Fruit fly (Drosophila melanogaster) whole organism, prepupa: ENCODE data around the gene wb.

Experiments
- CG6792 ChIP-seq: fragments of 200-800 bp; sonication (Bioruptor generic); optimal IDR thresholded peaks from 3 replicates; lab custom pipeline; 2016; ENCODE audit warnings: missing biosample characterization, missing genetic modification characterization
- CG6808 ChIP-seq: fragments of 200-800 bp; sonication (Bioruptor generic); optimal IDR thresholded peaks from 3 replicates; lab custom pipeline; 2017; ENCODE audit warnings: missing biosample characterization, missing genetic modification characterization, mild to moderate bottlenecking, moderate library complexity, missing genetic modification reagents
- CG7368 ChIP-seq: fragments of 200-800 bp; sonication (Bioruptor generic); optimal IDR thresholded peaks from 3 replicates; lab custom pipeline; 2016; ENCODE audit warnings: missing biosample characterization, missing genetic modification characterization
- Hr4 ChIP-seq: fragments of 200-800 bp; sonication (Bioruptor generic); optimal IDR thresholded peaks from 3 replicates; lab custom pipeline; 2016; ENCODE audit warnings: missing biosample characterization, missing genetic modification characterization
- acj6 ChIP-seq: fragments of 200-800 bp; sonication (Bioruptor generic); optimal IDR thresholded peaks from 3 replicates; lab custom pipeline; 2016; ENCODE audit warnings: missing biosample characterization, missing genetic modification characterization
- esn ChIP-seq: fragments of 200-800 bp; sonication (Bioruptor generic); optimal IDR thresholded peaks from 2 replicates; lab custom pipeline; 2016; ENCODE audit warnings: missing biosample characterization, mild to moderate bottlenecking, missing genetic modification characterization, moderate library complexity

- TF ChIP-seq CG6792 (no peak), Hr4 (GFP tag; lab: Kevin White, UChicago) (no peak), esn (GFP tag; lab: Kevin White, UChicago) (no peak), acj6 (GFP tag; lab: Kevin White, UChicago) (no peak), CG7368 (GFP tag; lab: Kevin White, UChicago) (no peak), CG6808 (GFP tag; lab: Kevin White, UChicago) (no peak)
These were observed 17.8 kb upstream of the wb start for dm6 chr2L:14245003-14245402.
